Worm (Caenorhabditis elegans) whole organism, late embryonic: ENCODE measurements around the gene srbc-51.

Source experiments
- C08G9.2 ChIP-seq: sonication (generic microtip); optimal IDR thresholded peaks from 2 replicates; lab custom pipeline; 2016; ENCODE audit warnings: mild to moderate bottlenecking, missing genetic modification characterization, moderate library complexity, missing compliant biosample characterization
- K02D7.2 ChIP-seq: sonication (generic microtip); optimal IDR thresholded peaks from 2 replicates; lab custom pipeline; 2017; ENCODE audit warnings: mild to moderate bottlenecking, missing genetic modification characterization, missing compliant biosample characterization
- K09A11.1 ChIP-seq: sonication (generic microtip); optimal IDR thresholded peaks from 2 replicates; lab custom pipeline; 2017; ENCODE audit warnings: antibody characterized with exemption, mild to moderate bottlenecking, missing genetic modification characterization, missing compliant biosample characterization; ENCODE audit not compliant: insufficient read depth
- T23F11.4 ChIP-seq: fragments of 200-800 bp; sonication (Bioruptor generic); optimal IDR thresholded peaks from 2 replicates; lab custom pipeline; 2018; ENCODE audit warnings: mild to moderate bottlenecking, missing genetic modification characterization, missing compliant biosample characterization
- Y22D7AL.16 ChIP-seq: sonication (generic microtip); optimal IDR thresholded peaks from 2 replicates; lab custom pipeline; 2016; ENCODE audit warnings: missing genetic modification characterization, missing compliant biosample characterization
- ahr-1 ChIP-seq: sonication (generic microtip); optimal IDR thresholded peaks from 2 replicates; lab custom pipeline; 2016; ENCODE audit warnings: missing genetic modification characterization, missing compliant biosample characterization
- ama-1 ChIP-seq: fragments of 150-350 bp; optimal IDR thresholded peaks from 2 replicates; lab custom pipeline; 2014
- ceh-14 ChIP-seq: sonication (generic microtip); optimal IDR thresholded peaks from 2 replicates; lab custom pipeline; 2016; ENCODE audit warnings: missing genotype, missing genetic modification characterization, missing compliant biosample characterization
- ceh-2 ChIP-seq: sonication (generic microtip); optimal IDR thresholded peaks from 2 replicates; lab custom pipeline; 2016; ENCODE audit warnings: missing genotype, missing genetic modification characterization, missing compliant biosample characterization
- ceh-22 ChIP-seq: sonication (generic microtip); optimal IDR thresholded peaks from 2 replicates; lab custom pipeline; 2017; ENCODE audit warnings: missing biosample characterization, missing genetic modification characterization
- ceh-24 ChIP-seq: sonication (generic microtip); optimal IDR thresholded peaks from 2 replicates; lab custom pipeline; 2016; ENCODE audit warnings: mild to moderate bottlenecking, missing genetic modification characterization, missing compliant biosample characterization
- ceh-34 ChIP-seq: sonication (generic microtip); optimal IDR thresholded peaks from 2 replicates; lab custom pipeline; 2016; ENCODE audit warnings: mild to moderate bottlenecking, missing genetic modification characterization, missing compliant biosample characterization
- ceh-45 ChIP-seq: fragments of 200-800 bp; sonication (Bioruptor generic); IDR thresholded peaks from 2 replicates; pipeline ENCODE4 v1.3.6; 2022; ENCODE audit warnings: missing genetic modification reagents, missing genetic modification characterization, missing compliant biosample characterization
- ceh-6 ChIP-seq: fragments of 200-800 bp; sonication (Bioruptor generic); optimal IDR thresholded peaks from 2 replicates; lab custom pipeline; 2018; ENCODE audit warnings: mild to moderate bottlenecking, missing genetic modification characterization, missing compliant biosample characterization
- ceh-9 ChIP-seq: sonication (generic microtip); optimal IDR thresholded peaks from 2 replicates; lab custom pipeline; 2016; ENCODE audit warnings: mild to moderate bottlenecking, missing genetic modification characterization, inconsistent platforms, missing compliant biosample characterization
- dmd-4 ChIP-seq: sonication (generic microtip); optimal IDR thresholded peaks from 2 replicates; lab custom pipeline; 2016; ENCODE audit warnings: borderline replicate concordance, missing genetic modification characterization, missing compliant biosample characterization
- elt-2 ChIP-seq: sonication (generic microtip); optimal IDR thresholded peaks from 2 replicates; lab custom pipeline; 2016; ENCODE audit warnings: missing genetic modification reagents, missing genetic modification characterization, missing compliant biosample characterization
- elt-4 ChIP-seq: sonication (generic microtip); optimal IDR thresholded peaks from 2 replicates; lab custom pipeline; 2016; ENCODE audit warnings: missing genetic modification characterization, missing compliant biosample characterization
- ets-4 ChIP-seq: sonication (generic microtip); optimal IDR thresholded peaks from 2 replicates; lab custom pipeline; 2016; ENCODE audit warnings: missing genetic modification characterization, missing compliant biosample characterization
- fkh-10 ChIP-seq: fragments of 150-350 bp; optimal IDR thresholded peaks from 2 replicates; lab custom pipeline; 2014; ENCODE audit warnings: missing biosample characterization, missing genetic modification reagents, missing genetic modification characterization
- hlh-15 ChIP-seq: sonication (generic microtip); optimal IDR thresholded peaks from 2 replicates; lab custom pipeline; 2016; ENCODE audit warnings: missing genetic modification characterization, missing compliant biosample characterization
- hlh-30 ChIP-seq: sonication (generic microtip); optimal IDR thresholded peaks from 2 replicates; lab custom pipeline; 2017; ENCODE audit warnings: antibody characterized with exemption, missing genetic modification characterization, missing compliant biosample characterization; ENCODE audit not compliant: insufficient read depth
- hlh-8 ChIP-seq: sonication (generic microtip); optimal IDR thresholded peaks from 2 replicates; lab custom pipeline; 2016; ENCODE audit warnings: missing genotype, missing genetic modification characterization, missing compliant biosample characterization
- lim-6 ChIP-seq: sonication (generic microtip); optimal IDR thresholded peaks from 2 replicates; lab custom pipeline; 2016; ENCODE audit warnings: missing genetic modification characterization, missing compliant biosample characterization
- lin-11 ChIP-seq: fragments of 200-800 bp; sonication (Bioruptor generic); optimal IDR thresholded peaks from 2 replicates; lab custom pipeline; 2018; ENCODE audit warnings: mild to moderate bottlenecking, missing genetic modification characterization, missing compliant biosample characterization
- madf-2 ChIP-seq: sonication (generic microtip); optimal IDR thresholded peaks from 2 replicates; lab custom pipeline; 2017; ENCODE audit warnings: missing genetic modification characterization, missing compliant biosample characterization
- mec-3 ChIP-seq: sonication (generic microtip); optimal IDR thresholded peaks from 2 replicates; lab custom pipeline; 2016; ENCODE audit warnings: borderline replicate concordance, missing genetic modification characterization, missing compliant biosample characterization
- npax-4 ChIP-seq: sonication (generic microtip); optimal IDR thresholded peaks from 2 replicates; lab custom pipeline; 2016; ENCODE audit warnings: missing genetic modification characterization, missing compliant biosample characterization
- pag-3 ChIP-seq: sonication (generic microtip); optimal IDR thresholded peaks from 2 replicates; lab custom pipeline; 2016; ENCODE audit warnings: missing compliant biosample characterization, missing genetic modification characterization, borderline replicate concordance
- pat-9 ChIP-seq: fragments of 200-800 bp; sonication (Bioruptor generic); optimal IDR thresholded peaks from 2 replicates; lab custom pipeline; 2018; ENCODE audit warnings: mild to moderate bottlenecking, missing genetic modification characterization, moderate library complexity, missing compliant biosample characterization
- pha-4 ChIP-seq: fragments of 150-350 bp; optimal IDR thresholded peaks from 2 replicates; lab custom pipeline; 2018; ENCODE audit warnings: missing biosample characterization, missing genetic modification reagents, missing genetic modification characterization
- pqm-1 ChIP-seq: sonication (generic microtip); optimal IDR thresholded peaks from 2 replicates; lab custom pipeline; 2016; ENCODE audit warnings: missing genetic modification characterization, missing compliant biosample characterization
- ref-2 ChIP-seq: sonication (generic microtip); optimal IDR thresholded peaks from 2 replicates; lab custom pipeline; 2016; ENCODE audit warnings: missing genetic modification characterization, missing compliant biosample characterization
- rnt-1 ChIP-seq: sonication (generic microtip); optimal IDR thresholded peaks from 2 replicates; lab custom pipeline; 2016; ENCODE audit warnings: missing genetic modification characterization, missing compliant biosample characterization
- sdc-2 ChIP-seq: sonication (generic microtip); optimal IDR thresholded peaks from 2 replicates; lab custom pipeline; 2016; ENCODE audit warnings: missing genotype, missing genetic modification characterization, missing compliant biosample characterization
- syd-9 ChIP-seq: sonication (generic microtip); optimal IDR thresholded peaks from 2 replicates; lab custom pipeline; 2016; ENCODE audit warnings: mild to moderate bottlenecking, missing genetic modification characterization, moderate library complexity, missing compliant biosample characterization
- tbx-7 ChIP-seq: sonication (generic microtip); optimal IDR thresholded peaks from 2 replicates; lab custom pipeline; 2016; ENCODE audit warnings: missing genotype, missing genetic modification characterization, missing compliant biosample characterization
- ttx-3 ChIP-seq: sonication (generic microtip); optimal IDR thresholded peaks from 2 replicates; lab custom pipeline; 2016; ENCODE audit warnings: missing genetic modification reagents, missing genetic modification characterization, missing compliant biosample characterization
- unc-42 ChIP-seq: sonication (generic microtip); optimal IDR thresholded peaks from 2 replicates; lab custom pipeline; 2016; ENCODE audit warnings: missing genotype, missing genetic modification characterization, missing compliant biosample characterization
- unc-55 ChIP-seq: sonication (generic microtip); optimal IDR thresholded peaks from 2 replicates; lab custom pipeline; 2017; ENCODE audit warnings: missing biosample characterization, missing genetic modification reagents, missing genetic modification characterization
- unc-86 ChIP-seq: sonication (generic microtip); optimal IDR thresholded peaks from 2 replicates; lab custom pipeline; 2016; ENCODE audit warnings: missing genetic modification characterization, missing compliant biosample characterization
- ztf-16 ChIP-seq: sonication (generic microtip); optimal IDR thresholded peaks from 2 replicates; lab custom pipeline; 2017; ENCODE audit warnings: missing genetic modification characterization, missing compliant biosample characterization

srbc-51 gene

ce11 chrV:15792409-15792808 lies 33.8 kb upstream of the srbc-51 start, which contains the start of gene T26E4.4:
Gene T26E4.4 (minus strand): TSS chrV:15792509.
- no peak for TF ChIP-seq ceh-45 (GFP tag; lab: Robert Waterston, UW)
- TF ChIP-seq rnt-1 (tag; lab: Kevin White, UChicago), result no peak
- TF ChIP-seq fkh-10 (GFP tag; lab: Kevin White, UChicago), result no peak
- TF ChIP-seq ama-1 (lab: Kevin White, UChicago), result no peak
- TF ChIP-seq ceh-9 (tag; lab: Kevin White, UChicago), result no peak
- TF ChIP-seq elt-4 (tag; lab: Kevin White, UChicago), result no peak
- TF ChIP-seq lin-11 (tag; lab: Kevin White, UChicago), result no peak
- no peak for TF ChIP-seq pqm-1
- TF ChIP-seq pag-3 (tag; lab: Kevin White, UChicago), result no peak
- TF ChIP-seq sdc-2 (tag; lab: Kevin White, UChicago), result no peak
- no peak for TF ChIP-seq hlh-8 (tag; lab: Kevin White, UChicago)
- TF ChIP-seq pat-9 (tag; lab: Kevin White, UChicago), result no peak
- TF ChIP-seq ref-2 (tag; lab: Kevin White, UChicago), result no peak
- TF ChIP-seq, all 69 proteins: peak for 0

- TF ChIP-seq K09A11.1 (tag; lab: Kevin White, UChicago), result no peak
- TF ChIP-seq ceh-6 (GFP tag; lab: Kevin White, UChicago), result no peak
- TF ChIP-seq lim-6 (tag; lab: Kevin White, UChicago), result no peak
Measured at ce11 chrV:15793270-15793669, 32.9 kb upstream of the srbc-51 start, which contains the start of gene T26E4.7. Gene T26E4.7 (plus strand): TSS chrV:15793570.

ce11 chrV:15796087-15796486 lies 30.1 kb upstream of the srbc-51 start, which contains the start of gene nhr-223:
Gene nhr-223 (plus strand): TSS chrV:15796387.
- no peak for TF ChIP-seq ztf-16 (tag; lab: Kevin White, UChicago)
- no peak for TF ChIP-seq madf-2 (tag; lab: Kevin White, UChicago)
- TF ChIP-seq K02D7.2 (tag; lab: Kevin White, UChicago), result no peak
- no peak for TF ChIP-seq T23F11.4 (GFP tag; lab: Kevin White, UChicago)
- no peak for TF ChIP-seq ceh-34 (tag; lab: Kevin White, UChicago)
- no peak for TF ChIP-seq ttx-3 (tag; lab: Kevin White, UChicago)
- no peak for TF ChIP-seq unc-86 (tag; lab: Kevin White, UChicago)
- no peak for TF ChIP-seq pqm-1
- no peak for TF ChIP-seq unc-55 (GFP tag; lab: Kevin White, UChicago)
- TF ChIP-seq ceh-22 (tag; lab: Kevin White, UChicago), result no peak
- no peak for TF ChIP-seq hlh-30
- TF ChIP-seq elt-2 (tag; lab: Kevin White, UChicago), result no peak
- TF ChIP-seq tbx-7, result no peak
- TF ChIP-seq sdc-2 (tag; lab: Kevin White, UChicago), result no peak
- TF ChIP-seq ref-2 (tag; lab: Kevin White, UChicago), result no peak
- TF ChIP-seq hlh-15 (tag; lab: Kevin White, UChicago), result no peak
- TF ChIP-seq mec-3 (tag; lab: Kevin White, UChicago), result no peak
- no peak for TF ChIP-seq ceh-14
- no peak for TF ChIP-seq C08G9.2 (tag; lab: Kevin White, UChicago)
- TF ChIP-seq, all 69 proteins: peak for 0

- TF ChIP-seq ceh-6 (GFP tag; lab: Kevin White, UChicago) (no peak), dmd-4 (tag; lab: Kevin White, UChicago) (no peak), npax-4 (no peak), C08G9.2 (tag; lab: Kevin White, UChicago) (no peak), syd-9 (no peak), pag-3 (tag; lab: Kevin White, UChicago) (no peak), ets-4 (tag; lab: Kevin White, UChicago) (no peak), tbx-7 (no peak), ztf-16 (tag; lab: Kevin White, UChicago) (no peak), ceh-24 (no peak), unc-42 (no peak), Y22D7AL.16 (tag; lab: Kevin White, UChicago) (no peak), mec-3 (tag; lab: Kevin White, UChicago) (no peak), ahr-1 (tag; lab: Kevin White, UChicago) (no peak), pha-4 (tag; lab: Kevin White, UChicago) (no peak), ceh-2 (no peak)
- TF ChIP-seq, all 69 proteins: peak for 0
Measured at ce11 chrV:15798108-15798507, 28.1 kb upstream of the srbc-51 start, which contains the start of gene T26E4.10. Gene T26E4.10 (minus strand): TSS chrV:15798208.
